Fruit fly (Drosophila melanogaster) whole organism, pupa: ENCODE data around the gene SmydA-4.
A peak's percentile ranks its signal among the peaks of the same experiment; 100 is the strongest.

Experiments used
- CG10348 ChIP-seq: fragments of 200-800 bp; sonication (Bioruptor generic); IDR thresholded peaks from 2 replicates; pipeline ENCODE4 v1.3.6; 2022; ENCODE audit warnings: missing biosample characterization, missing genetic modification characterization
- CG12605 ChIP-seq: fragments of 200-800 bp; sonication (Bioruptor generic); IDR thresholded peaks from 2 replicates; pipeline ENCODE4 v1.3.6; 2022; ENCODE audit warnings: missing biosample characterization, missing genetic modification characterization
- CG13204 ChIP-seq: fragments of 200-800 bp; sonication (Bioruptor generic); optimal IDR thresholded peaks from 2 replicates; lab custom pipeline; 2018; ENCODE audit warnings: missing biosample characterization, mild to moderate bottlenecking, missing genetic modification characterization, moderate library complexity
- CG14655 ChIP-seq: fragments of 200-800 bp; sonication (Bioruptor generic); optimal IDR thresholded peaks from 3 replicates; lab custom pipeline; 2017; ENCODE audit warnings: mild to moderate bottlenecking, missing biosample characterization, missing genetic modification reagents, missing genetic modification characterization
- CG15710 ChIP-seq: fragments of 200-800 bp; sonication (Bioruptor generic); optimal IDR thresholded peaks from 2 replicates; lab custom pipeline; 2018; ENCODE audit warnings: missing biosample characterization, mild to moderate bottlenecking, missing genetic modification characterization, moderate library complexity
- CG17806 ChIP-seq: fragments of 200-800 bp; sonication (Bioruptor generic); optimal IDR thresholded peaks from 2 replicates; lab custom pipeline; 2018; ENCODE audit warnings: missing biosample characterization, mild to moderate bottlenecking, missing genetic modification characterization, moderate library complexity
- CG32121 ChIP-seq: fragments of 200-800 bp; sonication (Bioruptor generic); IDR thresholded peaks from 2 replicates; pipeline ENCODE4 v1.3.6; 2022; ENCODE audit warnings: missing biosample characterization, missing genetic modification characterization
- CG34367 ChIP-seq: fragments of 200-800 bp; sonication (Bioruptor generic); optimal IDR thresholded peaks from 2 replicates; lab custom pipeline; 2018; ENCODE audit warnings: missing biosample characterization, mild to moderate bottlenecking, missing genetic modification characterization
- CG4496 ChIP-seq: fragments of 200-800 bp; sonication (Bioruptor generic); IDR thresholded peaks from 3 replicates; pipeline ENCODE4 v1.3.6; 2022; ENCODE audit warnings: missing biosample characterization, missing genetic modification characterization
- CG8159 ChIP-seq: fragments of 200-800 bp; sonication (Bioruptor generic); optimal IDR thresholded peaks from 3 replicates; lab custom pipeline; 2018; ENCODE audit warnings: missing biosample characterization, mild to moderate bottlenecking, missing genetic modification characterization, moderate library complexity
- CG8301 ChIP-seq: fragments of 200-800 bp; sonication (Bioruptor generic); optimal IDR thresholded peaks from 2 replicates; lab custom pipeline; 2018; ENCODE audit warnings: missing biosample characterization, mild to moderate bottlenecking, missing genetic modification characterization
- CG9948 ChIP-seq: fragments of 200-800 bp; sonication (Bioruptor generic); optimal IDR thresholded peaks from 2 replicates; lab custom pipeline; 2018; ENCODE audit warnings: missing biosample characterization, mild to moderate bottlenecking, missing genetic modification characterization, moderate library complexity
- D1 ChIP-seq: fragments of 200-800 bp; sonication (Bioruptor generic); optimal IDR thresholded peaks from 2 replicates; lab custom pipeline; 2018; ENCODE audit warnings: missing biosample characterization, mild to moderate bottlenecking, missing genetic modification characterization, moderate library complexity
- EcR ChIP-seq: fragments of 200-800 bp; sonication (Bioruptor generic); optimal IDR thresholded peaks from 3 replicates; lab custom pipeline; 2019; ENCODE audit warnings: missing biosample characterization, missing genetic modification characterization, mild to moderate bottlenecking, moderate library complexity, missing genetic modification reagents
- Ets98B ChIP-seq: fragments of 200-800 bp; sonication (Bioruptor generic); IDR thresholded peaks from 2 replicates; pipeline ENCODE4 v1.3.6; 2022; ENCODE audit warnings: missing biosample characterization, missing genetic modification characterization
- Pif1A ChIP-seq: fragments of 200-800 bp; sonication (Bioruptor generic); optimal IDR thresholded peaks from 3 replicates; lab custom pipeline; 2016; ENCODE audit warnings: missing biosample characterization, missing genetic modification characterization
- Pif1B ChIP-seq: fragments of 200-800 bp; sonication (Bioruptor generic); optimal IDR thresholded peaks from 3 replicates; lab custom pipeline; 2016; ENCODE audit warnings: missing biosample characterization, missing genetic modification characterization
- Snoo ChIP-seq: fragments of 200-800 bp; sonication (Bioruptor generic); optimal IDR thresholded peaks from 3 replicates; lab custom pipeline; 2017; ENCODE audit warnings: missing biosample characterization, mild to moderate bottlenecking, missing genetic modification characterization, inconsistent platforms
- fd96Ca ChIP-seq: fragments of 200-800 bp; sonication (Bioruptor generic); IDR thresholded peaks from 3 replicates; pipeline ENCODE4 v1.3.6; 2022; ENCODE audit warnings: missing biosample characterization, missing genetic modification characterization
- gl ChIP-seq: fragments of 200-800 bp; sonication (Bioruptor generic); optimal IDR thresholded peaks from 2 replicates; lab custom pipeline; 2018; ENCODE audit warnings: missing biosample characterization, mild to moderate bottlenecking, missing genetic modification characterization
- rn ChIP-seq: fragments of 200-800 bp; sonication (Bioruptor generic); IDR thresholded peaks from 2 replicates; pipeline ENCODE4 v1.3.6; 2022; ENCODE audit warnings: missing biosample characterization, missing genetic modification characterization

Gene SmydA-4

dm6 chrX:11081242-11081641, 36.7 kb downstream of the SmydA-4 start:
- TF ChIP-seq CG12605: 0 out of 2 replicates have a peak, but pooled peaks have one; percentile 23
- TF ChIP-seq fd96Ca (GFP tag; lab: Robert Waterston, UW): 0 out of 3 replicates have a peak, but pooled peaks have one; percentile 42
- no peak for TF ChIP-seq CG13204
- TF ChIP-seq CG32121: 0 out of 2 replicates have a peak, but pooled peaks have one; percentile 43
- TF ChIP-seq CG14655 (GFP tag; lab: Kevin White, UChicago): peak; percentile 64
- no peak for TF ChIP-seq CG17806 (tag; lab: Kevin White, UChicago)
- peak; percentile 22 for TF ChIP-seq CG34367 (tag; lab: Kevin White, UChicago)
- peak; percentile 56 for TF ChIP-seq CG8159 (tag; lab: Kevin White, UChicago)
- TF ChIP-seq CG9948 (tag; lab: Kevin White, UChicago): peak; percentile 52
- TF ChIP-seq CG15710 (tag; lab: Kevin White, UChicago): peak; percentile 58
- peak; percentile 66 for TF ChIP-seq CG4496 (GFP tag; lab: Robert Waterston, UW)
- peak; percentile 35; the same call in 1 of the 2 replicates for TF ChIP-seq Ets98B (GFP tag; lab: Robert Waterston, UW)
- peak; percentile 56 for TF ChIP-seq CG8301
- no peak for TF ChIP-seq D1 (tag; lab: Kevin White, UChicago)

DNA sequence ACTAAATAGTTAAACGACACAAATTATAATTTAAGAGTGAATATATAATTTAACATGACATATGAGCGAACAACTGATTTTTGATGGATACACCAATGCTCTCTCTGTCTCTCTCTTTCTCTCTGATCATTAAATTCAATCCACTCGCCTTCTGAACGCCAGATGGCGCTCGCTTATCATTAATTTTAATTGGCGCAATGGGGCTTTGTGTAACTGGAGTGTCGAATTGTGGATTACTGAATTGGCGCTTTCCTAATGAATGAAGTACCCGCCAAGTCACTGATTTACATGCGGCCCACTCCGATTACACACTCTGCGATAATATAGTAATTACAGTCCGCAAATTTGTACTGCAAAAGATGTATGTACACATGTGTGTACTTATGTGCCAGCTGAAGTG, 37.3 kb downstream of the SmydA-4 start:
- TF ChIP-seq gl (tag; lab: Kevin White, UChicago) (no peak), CG12605 (no peak)
- TF ChIP-seq, all 21 proteins: peak for 0

- TF ChIP-seq Pif1A (GFP tag; lab: Kevin White, UChicago) (no peak), rn (no peak), CG4496 (GFP tag; lab: Robert Waterston, UW) (no peak), CG8159 (tag; lab: Kevin White, UChicago) (no peak), CG14655 (GFP tag; lab: Kevin White, UChicago) (no peak), gl (tag; lab: Kevin White, UChicago) (no peak), CG13204 (no peak), CG12605 (no peak), D1 (tag; lab: Kevin White, UChicago) (no peak), CG10348 (GFP tag; lab: Robert Waterston, UW) (no peak), Ets98B (GFP tag; lab: Robert Waterston, UW) (no peak)
Observed at dm6 chrX:11083007-11083406, 38.5 kb downstream of the SmydA-4 start.

dm6 chrX:11086250-11086649, 41.7 kb downstream of the SmydA-4 start, which contains the start of gene sev:
Gene sev (minus strand): TSS chrX:11086299.
- no peak for TF ChIP-seq CG32121
- no peak for TF ChIP-seq CG10348 (GFP tag; lab: Robert Waterston, UW)
- no peak for TF ChIP-seq fd96Ca (GFP tag; lab: Robert Waterston, UW)
- TF ChIP-seq Snoo (tag; lab: Kevin White, UChicago): no peak
- no peak for TF ChIP-seq D1 (tag; lab: Kevin White, UChicago)
- no peak for TF ChIP-seq EcR
- TF ChIP-seq CG13204: no peak
- no peak for TF ChIP-seq CG4496 (GFP tag; lab: Robert Waterston, UW)
- no peak for TF ChIP-seq CG8301
- no peak for TF ChIP-seq CG14655 (GFP tag; lab: Kevin White, UChicago)
- no peak for TF ChIP-seq CG34367 (tag; lab: Kevin White, UChicago)
- no peak for TF ChIP-seq Ets98B (GFP tag; lab: Robert Waterston, UW)
- TF ChIP-seq CG8159 (tag; lab: Kevin White, UChicago): no peak
- TF ChIP-seq CG9948 (tag; lab: Kevin White, UChicago): no peak
- TF ChIP-seq CG17806 (tag; lab: Kevin White, UChicago): no peak
- TF ChIP-seq Pif1B (GFP tag; lab: Kevin White, UChicago): no peak

DNA sequence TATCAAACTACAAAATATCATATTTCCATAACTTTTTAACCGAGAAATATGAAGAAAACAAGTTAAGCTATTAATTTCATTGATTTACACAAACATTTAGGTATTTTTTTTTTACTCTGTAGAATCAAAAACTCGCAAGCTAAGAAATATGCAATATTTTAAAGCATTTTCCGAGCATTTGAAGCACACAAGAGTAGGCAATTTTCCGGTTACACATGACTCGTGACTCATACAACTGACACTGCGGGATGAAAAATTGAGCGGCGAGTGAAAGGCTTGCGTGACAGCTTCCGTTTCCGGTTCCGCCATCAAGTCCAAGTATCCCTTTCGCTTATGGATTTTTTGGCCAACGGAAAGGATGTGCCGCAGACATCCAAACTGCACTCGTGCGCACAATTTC, 42.8 kb downstream of the SmydA-4 start:
- TF ChIP-seq CG4496 (GFP tag; lab: Robert Waterston, UW): peak; percentile 55; the same call in 1 of the 3 replicates
- no peak for TF ChIP-seq Ets98B (GFP tag; lab: Robert Waterston, UW)

DNA sequence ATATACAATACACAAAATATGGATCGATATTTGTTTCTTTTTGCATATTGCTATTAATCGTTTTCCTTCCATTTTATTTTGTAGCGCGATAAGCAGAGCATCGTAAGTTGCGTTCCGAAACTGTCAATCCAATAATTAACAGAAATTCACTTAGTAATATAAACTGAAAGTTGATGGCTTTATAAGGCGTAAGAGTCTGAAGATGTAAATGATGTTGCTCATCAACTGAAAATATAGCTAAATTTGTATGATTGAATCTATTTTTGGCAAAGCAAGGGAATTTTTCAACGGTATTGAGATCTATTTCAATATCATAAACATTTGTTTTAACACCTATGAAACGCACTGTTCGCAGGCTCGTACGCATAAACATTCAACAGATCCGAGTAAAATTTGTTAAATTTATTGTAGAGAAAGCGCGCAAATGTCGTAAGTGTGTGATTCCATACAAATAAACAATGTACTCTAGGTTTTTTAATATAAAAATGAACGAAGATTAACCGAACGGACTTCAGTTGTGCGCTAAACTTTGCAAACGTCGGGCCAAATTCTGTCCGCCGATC, 44.3 kb downstream of the SmydA-4 start, which contains the start of gene Vago:
Gene Vago, plus strand, starts transcription at position 513 of the 563 bp plus-strand sequence.
- no peak for TF ChIP-seq fd96Ca (GFP tag; lab: Robert Waterston, UW)
- TF ChIP-seq Pif1A (GFP tag; lab: Kevin White, UChicago): no peak
- TF ChIP-seq CG9948 (tag; lab: Kevin White, UChicago): no peak
- no peak for TF ChIP-seq Snoo (tag; lab: Kevin White, UChicago)
- no peak for TF ChIP-seq CG34367 (tag; lab: Kevin White, UChicago)
- TF ChIP-seq EcR: no peak
- no peak for TF ChIP-seq Ets98B (GFP tag; lab: Robert Waterston, UW)
- TF ChIP-seq CG8301: peak; percentile 17
- no peak for TF ChIP-seq CG4496 (GFP tag; lab: Robert Waterston, UW)
- no peak for TF ChIP-seq CG13204
- no peak for TF ChIP-seq CG32121
- TF ChIP-seq CG14655 (GFP tag; lab: Kevin White, UChicago): no peak
- TF ChIP-seq gl (tag; lab: Kevin White, UChicago): no peak
- no peak for TF ChIP-seq Pif1B (GFP tag; lab: Kevin White, UChicago)
- TF ChIP-seq CG8159 (tag; lab: Kevin White, UChicago): peak; percentile 26
- TF ChIP-seq CG15710 (tag; lab: Kevin White, UChicago): no peak
- TF ChIP-seq CG12605: no peak
